Worm (Caenorhabditis elegans): ENCODE results near the gene fbxc-40.
"Not testable (repeated sequence)": the region's sequence is repeated elsewhere in the genome, so short reads cannot be mapped to it uniquely, and the experiment has no call there.

fbxc-40 gene

ce11 chrII:953052-953451, 32.8 kb upstream of the fbxc-40 start:
- TF ChIP-seq lsy-12 (tag; optimal IDR thresholded peaks at IDR 0.05) (no peak), zag-1 (tag; optimal IDR thresholded peaks at IDR 0.05) (no peak), snpc-4 (tag; optimal IDR thresholded peaks at IDR 0.05) (no peak), sea-2 (GFP tag; optimal IDR thresholded peaks at IDR 0.05) (no peak), ZK546.5 (tag; optimal IDR thresholded peaks at IDR 0.05) (no peak), ceh-28 (tag; optimal IDR thresholded peaks at IDR 0.05) (no peak), nhr-76 (tag; optimal IDR thresholded peaks at IDR 0.05) (no peak), R02D3.7 (tag; optimal IDR thresholded peaks at IDR 0.05) (no peak), nhr-67 (tag; optimal IDR thresholded peaks at IDR 0.05) (no peak), mml-1 (tag; optimal IDR thresholded peaks at IDR 0.05) (no peak), daf-12 (tag; optimal IDR thresholded peaks at IDR 0.05) (no peak)

- peak; percentile 26 for TF ChIP-seq elt-2 (tag; optimal IDR thresholded peaks at IDR 0.05)
These were observed 31.2 kb upstream of the fbxc-40 start, which contains the start of gene fbxc-7 for ce11 chrII:954626-955025. fbxc-7 (plus strand) TSS chrII:954926.

ce11 chrII:958618-959017, 27.2 kb upstream of the fbxc-40 start, which contains the start of gene sdz-4:
sdz-4 (plus strand) TSS chrII:958918.
- no peak for TF ChIP-seq skn-1 (tag; optimal IDR thresholded peaks at IDR 0.05)
- TF ChIP-seq pqm-1 (tag; optimal IDR thresholded peaks at IDR 0.05) = no peak
- no peak for TF ChIP-seq tbx-2 (tag; optimal IDR thresholded peaks at IDR 0.05)
- TF ChIP-seq ceh-16 (tag; optimal IDR thresholded peaks at IDR 0.05) = no peak
- no peak for TF ChIP-seq nhr-23 (tag; optimal IDR thresholded peaks at IDR 0.05)
- TF ChIP-seq eor-1 (tag; optimal IDR thresholded peaks at IDR 0.05) = no peak
- no peak for TF ChIP-seq sea-2 (GFP tag; optimal IDR thresholded peaks at IDR 0.05)

ce11 chrII:960218-960617, 25.6 kb upstream of the fbxc-40 start, which contains the start of the genes C32B5.18 and C32B5.7:
C32B5.18 (plus strand) TSS chrII:960518.
C32B5.7 (plus strand) TSS chrII:960528.
- TF ChIP-seq tbx-2 (tag; optimal IDR thresholded peaks at IDR 0.05) (no peak), nhr-25 (tag; optimal IDR thresholded peaks at IDR 0.05) (no peak), ZK546.5 (tag; optimal IDR thresholded peaks at IDR 0.05) (no peak), pqm-1 (tag; optimal IDR thresholded peaks at IDR 0.05) (no peak), ztf-11 (tag; optimal IDR thresholded peaks at IDR 0.05) (no peak), R02D3.7 (tag; optimal IDR thresholded peaks at IDR 0.05) (no peak), sea-2 (GFP tag; optimal IDR thresholded peaks at IDR 0.05) (no peak), ceh-28 (tag; optimal IDR thresholded peaks at IDR 0.05) (no peak), nhr-12 (tag; optimal IDR thresholded peaks at IDR 0.05) (no peak)

ce11 chrII:961961-962360, 23.8 kb upstream of the fbxc-40 start, which contains the start of gene C32B5.13:
C32B5.13 (minus strand) TSS chrII:962061.
- TF ChIP-seq fkh-2 (tag; optimal IDR thresholded peaks at IDR 0.05) (no peak), pqm-1 (tag; optimal IDR thresholded peaks at IDR 0.05) (no peak), lsy-12 (tag; optimal IDR thresholded peaks at IDR 0.05) (no peak), ztf-4 (tag; optimal IDR thresholded peaks at IDR 0.05) (no peak), tbx-2 (tag; optimal IDR thresholded peaks at IDR 0.05) (no peak), hmg-11 (tag; optimal IDR thresholded peaks at IDR 0.05) (no peak), ceh-9 (tag; optimal IDR thresholded peaks at IDR 0.05) (no peak), ceh-28 (tag; optimal IDR thresholded peaks at IDR 0.05) (no peak), elt-1 (tag; optimal IDR thresholded peaks at IDR 0.05) (no peak), nhr-23 (tag; optimal IDR thresholded peaks at IDR 0.05) (no peak), fos-1 (tag; optimal IDR thresholded peaks at IDR 0.05) (no peak), egl-5 (tag; optimal IDR thresholded peaks at IDR 0.05) (no peak), nhr-11 (tag; optimal IDR thresholded peaks at IDR 0.05) (no peak), nhr-43 (tag; optimal IDR thresholded peaks at IDR 0.05; ENCODE audit: poor library complexity, severe bottlenecking) (no peak), zag-1 (tag; optimal IDR thresholded peaks at IDR 0.05) (no peak), fkh-10 (GFP tag; optimal IDR thresholded peaks at IDR 0.05) (no peak), nhr-67 (tag; optimal IDR thresholded peaks at IDR 0.05) (no peak), R02D3.7 (tag; optimal IDR thresholded peaks at IDR 0.05) (no peak)

ce11 chrII:966962-967361, 18.8 kb upstream of the fbxc-40 start, which contains the start of gene fbxc-18:
fbxc-18 (minus strand) TSS chrII:967062.
- not testable (repeated sequence) for TF ChIP-seq pha-4, nhr-12, ceh-16 (tag; optimal IDR thresholded peaks at IDR 0.05)

All from whole organism, L3 larva.